Worm (Caenorhabditis elegans): ENCODE results near the gene T23G5.3.

DNA sequence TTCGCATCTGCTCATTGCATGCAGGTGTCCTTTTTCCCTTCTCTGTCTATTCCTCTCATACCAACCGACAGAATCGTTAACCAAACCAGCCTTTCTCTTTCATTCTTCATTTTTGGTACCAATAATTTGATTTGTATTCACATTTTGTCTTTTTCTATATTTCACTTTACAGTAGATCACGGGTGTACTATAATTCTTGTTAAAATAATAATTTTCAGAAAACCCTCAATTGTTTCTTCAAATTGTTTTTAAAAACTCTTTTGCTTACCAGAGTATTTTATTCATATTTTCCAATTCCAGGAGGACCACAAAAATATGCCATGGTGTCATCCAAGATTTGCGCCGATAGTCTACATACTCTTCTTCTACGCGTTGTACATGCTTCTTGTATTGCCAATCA lies 19.7 kb upstream of the T23G5.3 start, which contains the start of gene T02C1.2:
- no peak for TF ChIP-seq blmp-1 (tag; optimal IDR thresholded peaks at IDR 0.05)
- TF ChIP-seq nhr-12 (tag; optimal IDR thresholded peaks at IDR 0.05), result no peak
- no peak for TF ChIP-seq mab-5 (tag; optimal IDR thresholded peaks at IDR 0.05)
- no peak for TF ChIP-seq pha-4 (tag; optimal IDR thresholded peaks at IDR 0.05)
- TF ChIP-seq nhr-76 (tag; optimal IDR thresholded peaks at IDR 0.05), result no peak
- TF ChIP-seq lin-13 (tag; optimal IDR thresholded peaks at IDR 0.05), result no peak
- no peak for TF ChIP-seq nhr-237 (tag; optimal IDR thresholded peaks at IDR 0.05)
- no peak for TF ChIP-seq elt-3 (tag; optimal IDR thresholded peaks at IDR 0.05)
- TF ChIP-seq lsy-2 (tag; optimal IDR thresholded peaks at IDR 0.05), result no peak
- TF ChIP-seq nhr-28 (tag; optimal IDR thresholded peaks at IDR 0.05), result no peak
- no peak for TF ChIP-seq bed-3 (GFP tag; optimal IDR thresholded peaks at IDR 0.05)

Data from whole organism, mixed stage, embryonic.